Comparison of ENCODE assay signal across 5 worm cellular contexts in the genomic region with DNA sequence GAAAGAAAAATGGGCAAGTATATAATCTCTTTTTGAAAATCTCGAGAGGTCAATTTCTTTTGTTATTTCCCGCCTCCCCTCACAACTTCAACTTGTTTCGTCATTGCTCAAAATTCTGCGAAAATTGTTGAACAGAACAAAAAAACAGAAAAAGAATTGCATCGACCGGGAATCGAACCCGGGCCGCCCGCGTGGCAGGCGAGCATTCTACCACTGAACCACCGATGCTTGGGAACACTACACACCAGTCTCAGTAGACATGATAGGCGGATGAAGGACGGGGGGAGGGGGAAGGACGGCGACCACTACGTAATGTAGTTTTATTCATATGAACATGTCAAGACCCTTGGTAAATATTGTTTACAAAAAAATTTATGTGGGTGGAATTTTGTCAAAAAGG.
TF ChIP-seq lines count a peak whose summit lies in the region.

No protein-coding gene starts in this region.

TF ChIP-seq in whole organism, L1 larva, 84 proteins besides CTCF, POLR2A, EP300 and RAD21 (continues in another document):
- TF ChIP-seq nhr-47 (tag; optimal IDR thresholded peaks at IDR 0.05; lab: Kevin White, UChicago) (peak; percentile 86), ztf-4 (tag; optimal IDR thresholded peaks at IDR 0.05; lab: Kevin White, UChicago) (no peak), C04F5.9 (tag; optimal IDR thresholded peaks at IDR 0.05; lab: Kevin White, UChicago) (no peak), zag-1 (tag; optimal IDR thresholded peaks at IDR 0.05; lab: Kevin White, UChicago) (no peak), nhr-237 (tag; optimal IDR thresholded peaks at IDR 0.05; lab: Kevin White, UChicago) (no peak), lir-3 (tag; optimal IDR thresholded peaks at IDR 0.05; lab: Kevin White, UChicago; ENCODE audit: poor library complexity) (peak; percentile 30), nhr-20 (tag; optimal IDR thresholded peaks at IDR 0.05; lab: Kevin White, UChicago) (peak; percentile 83), dsc-1 (tag; optimal IDR thresholded peaks at IDR 0.05; lab: Kevin White, UChicago) (peak; percentile 76), aha-1 (tag; optimal IDR thresholded peaks at IDR 0.05; lab: Kevin White, UChicago) (no peak), F16B12.6 (tag; optimal IDR thresholded peaks at IDR 0.05; lab: Kevin White, UChicago) (no peak), nhr-90 (tag; optimal IDR thresholded peaks at IDR 0.05; lab: Kevin White, UChicago; ENCODE audit: poor library complexity) (peak; percentile 80), C34B4.2 (tag; optimal IDR thresholded peaks at IDR 0.05; lab: Kevin White, UChicago) (no peak), fkh-4 (tag; optimal IDR thresholded peaks at IDR 0.05; lab: Kevin White, UChicago; ENCODE audit: borderline replicate concordance) (no peak), pax-3 (tag; optimal IDR thresholded peaks at IDR 0.05; lab: Kevin White, UChicago) (peak; percentile 64), aly-2 (tag; optimal IDR thresholded peaks at IDR 0.05; lab: Kevin White, UChicago) (no peak), lin-39 (tag; optimal IDR thresholded peaks at IDR 0.05; lab: Kevin White, UChicago) (no peak), sox-4 (tag; optimal IDR thresholded peaks at IDR 0.05; lab: Kevin White, UChicago) (peak; percentile 36)

TF ChIP-seq in whole organism, L3 larva, 47 proteins besides CTCF, POLR2A, EP300 and RAD21 (continues in another document):
- TF ChIP-seq lin-15B (tag; optimal IDR thresholded peaks at IDR 0.05; lab: Kevin White, UChicago) (no peak), fkh-10 (GFP tag; optimal IDR thresholded peaks at IDR 0.05; lab: Kevin White, UChicago) (no peak), zag-1 (tag; optimal IDR thresholded peaks at IDR 0.05; lab: Kevin White, UChicago) (no peak), ceh-16 (tag; optimal IDR thresholded peaks at IDR 0.05; lab: Kevin White, UChicago) (no peak), mdl-1 (tag; optimal IDR thresholded peaks at IDR 0.05; lab: Kevin White, UChicago) (no peak), elt-1 (tag; optimal IDR thresholded peaks at IDR 0.05; lab: Kevin White, UChicago) (no peak), unc-62 (GFP tag; optimal IDR thresholded peaks at IDR 0.05; lab: Kevin White, UChicago) (no peak), nhr-28 (tag; optimal IDR thresholded peaks at IDR 0.05; lab: Kevin White, UChicago) (no peak), egl-27 (tag; optimal IDR thresholded peaks at IDR 0.05; lab: Kevin White, UChicago) (no peak), eor-1 (tag; optimal IDR thresholded peaks at IDR 0.05; lab: Kevin White, UChicago) (no peak), nhr-67 (tag; optimal IDR thresholded peaks at IDR 0.05; lab: Kevin White, UChicago) (no peak), nhr-23 (tag; optimal IDR thresholded peaks at IDR 0.05; lab: Kevin White, UChicago) (peak; percentile 48), nhr-43 (tag; optimal IDR thresholded peaks at IDR 0.05; lab: Kevin White, UChicago; ENCODE audit: poor library complexity, severe bottlenecking) (peak; percentile 49), unc-39 (tag; optimal IDR thresholded peaks at IDR 0.05; lab: Kevin White, UChicago) (no peak), ama-1 (optimal IDR thresholded peaks at IDR 0.05; lab: Kevin White, UChicago) (peak; percentile 53), fos-1 (tag; optimal IDR thresholded peaks at IDR 0.05; lab: Kevin White, UChicago) (no peak), nhr-76 (tag; optimal IDR thresholded peaks at IDR 0.05; lab: Kevin White, UChicago) (no peak), nfya-1 (tag; optimal IDR thresholded peaks at IDR 0.05; lab: Kevin White, UChicago; ENCODE audit: insufficient read depth) (peak; percentile 62)

TF ChIP-seq in whole organism, early embryonic, 17 proteins besides CTCF, POLR2A, EP300 and RAD21:
- TF ChIP-seq B0310.2 (tag; optimal IDR thresholded peaks at IDR 0.05; lab: Kevin White, UChicago) (peak; percentile 93), tbx-37 (GFP tag; conservative IDR thresholded peaks at IDR 0.05; lab: Robert Waterston, UW) (peak; percentile 95), hmg-4 (GFP tag; optimal IDR thresholded peaks at IDR 0.05; lab: Kevin White, UChicago) (peak; percentile 99), sea-1 (GFP tag; conservative IDR thresholded peaks at IDR 0.05; lab: Robert Waterston, UW) (peak; percentile 98), aly-1 (tag; optimal IDR thresholded peaks at IDR 0.05; lab: Kevin White, UChicago) (peak; percentile 96), ceh-13 (GFP tag; optimal IDR thresholded peaks at IDR 0.05; lab: Kevin White, UChicago) (peak; percentile 97), F13C5.2 (tag; optimal IDR thresholded peaks at IDR 0.05; lab: Kevin White, UChicago) (peak; percentile 93), pes-1 (GFP tag; IDR thresholded peaks at IDR 0.05; lab: Robert Waterston, UW) (peak; percentile 98), ets-7 (tag; optimal IDR thresholded peaks at IDR 0.05; lab: Kevin White, UChicago) (peak; percentile 92), tra-4 (tag; optimal IDR thresholded peaks at IDR 0.05; lab: Kevin White, UChicago) (peak; percentile 89), hnd-1 (tag; optimal IDR thresholded peaks at IDR 0.05; lab: Kevin White, UChicago) (peak; percentile 74), flt-1 (GFP tag; IDR thresholded peaks at IDR 0.05; lab: Robert Waterston, UW) (peak; percentile 99), ceh-36 (tag; optimal IDR thresholded peaks at IDR 0.05; lab: Kevin White, UChicago) (peak; percentile 96), scrt-1 (GFP tag; IDR thresholded peaks at IDR 0.05; lab: Robert Waterston, UW) (peak; percentile 98), tbx-11 (GFP tag; IDR thresholded peaks at IDR 0.05; lab: Robert Waterston, UW) (peak; percentile 98), ama-1 (optimal IDR thresholded peaks at IDR 0.05; lab: Kevin White, UChicago) (no peak), hmbx-1 (tag; optimal IDR thresholded peaks at IDR 0.05; lab: Kevin White, UChicago) (peak; percentile 86)

TF ChIP-seq in whole organism, midembryonic, 9 proteins besides CTCF, POLR2A, EP300 and RAD21:
- TF ChIP-seq tab-1 (GFP tag; IDR thresholded peaks at IDR 0.05; lab: Robert Waterston, UW) (peak; percentile 99), ztf-29 (GFP tag; IDR thresholded peaks at IDR 0.05; lab: Robert Waterston, UW) (peak; percentile 94), ref-1 (GFP tag; conservative IDR thresholded peaks at IDR 0.05; lab: Robert Waterston, UW) (peak; percentile 97), ztf-23 (GFP tag; IDR thresholded peaks at IDR 0.05; lab: Robert Waterston, UW) (peak; percentile 96), klf-2 (GFP tag; conservative IDR thresholded peaks at IDR 0.05; lab: Robert Waterston, UW) (peak; percentile 97), T22C8.4 (GFP tag; IDR thresholded peaks at IDR 0.05; lab: Robert Waterston, UW) (peak; percentile 97), flt-1 (GFP tag; IDR thresholded peaks at IDR 0.05; lab: Robert Waterston, UW) (peak; percentile 99), med-1 (GFP tag; optimal IDR thresholded peaks at IDR 0.05; lab: Kevin White, UChicago; ENCODE audit: insufficient read depth) (peak; percentile 75), cog-1 (tag; optimal IDR thresholded peaks at IDR 0.05; lab: Kevin White, UChicago) (peak; percentile 56)

TF ChIP-seq in whole organism, young adult, 124 proteins besides CTCF, POLR2A, EP300 and RAD21 (continues in another document):
- TF ChIP-seq tbp1 (GFP tag; optimal IDR thresholded peaks at IDR 0.05; lab: Kevin White, UChicago), result peak; percentile 99
- peak; percentile 52 for TF ChIP-seq T07F8.4 (tag; optimal IDR thresholded peaks at IDR 0.05; lab: Kevin White, UChicago)
- peak; percentile 45; the same call in 1 of the 2 replicates for TF ChIP-seq ekl-4 (GFP tag; IDR thresholded peaks at IDR 0.05; lab: Robert Waterston, UW)
- peak; percentile 67 for TF ChIP-seq ceh-79 (tag; optimal IDR thresholded peaks at IDR 0.05; lab: Kevin White, UChicago)
- no peak for TF ChIP-seq B0035.1 (tag; optimal IDR thresholded peaks at IDR 0.05; lab: Kevin White, UChicago)
- TF ChIP-seq bed-1 (GFP tag; IDR thresholded peaks at IDR 0.05; lab: Robert Waterston, UW), result no peak
- peak; percentile 90 for TF ChIP-seq chd-7 (tag; optimal IDR thresholded peaks at IDR 0.05; lab: Kevin White, UChicago)
- no peak for TF ChIP-seq efl-1 (GFP tag; optimal IDR thresholded peaks at IDR 0.05; lab: Kevin White, UChicago)
- peak; percentile 81 for TF ChIP-seq somi-1 (GFP tag; optimal IDR thresholded peaks at IDR 0.05; lab: Kevin White, UChicago)
- TF ChIP-seq zim-3 (tag; optimal IDR thresholded peaks at IDR 0.05; lab: Kevin White, UChicago), result peak; percentile 86
- no peak for TF ChIP-seq lin-54 (GFP tag; optimal IDR thresholded peaks at IDR 0.05; lab: Kevin White, UChicago)
- peak; percentile 82 for TF ChIP-seq Y56A3A.18 (GFP tag; IDR thresholded peaks at IDR 0.05; lab: Robert Waterston, UW)
- TF ChIP-seq akir-1 (GFP tag; optimal IDR thresholded peaks at IDR 0.05; lab: Kevin White, UChicago), result peak; percentile 47
- TF ChIP-seq madf-3 (GFP tag; IDR thresholded peaks at IDR 0.05; lab: Robert Waterston, UW), result peak; percentile 75
- peak; percentile 84 for TF ChIP-seq hmg-1.2 (GFP tag; IDR thresholded peaks at IDR 0.05; lab: Robert Waterston, UW)
- no peak for TF ChIP-seq nfya-1 (tag; optimal IDR thresholded peaks at IDR 0.05; lab: Kevin White, UChicago; ENCODE audit: borderline replicate concordance, insufficient read depth)
- TF ChIP-seq K11D2.4 (GFP tag; IDR thresholded peaks at IDR 0.05; lab: Robert Waterston, UW), result peak; percentile 44; the same call in 1 of the 2 replicates
- TF ChIP-seq K12H6.12 (tag; optimal IDR thresholded peaks at IDR 0.05; lab: Kevin White, UChicago), result peak; percentile 76
- peak; percentile 41 for TF ChIP-seq nhr-80 (tag; optimal IDR thresholded peaks at IDR 0.05; lab: Kevin White, UChicago)
- peak in 1 of 3 experiments; percentile 72 for TF ChIP-seq lin-35 (GFP tag; optimal IDR thresholded peaks at IDR 0.05; lab: Kevin White, UChicago)
- TF ChIP-seq lsl-1 (GFP tag; optimal IDR thresholded peaks at IDR 0.05; lab: Kevin White, UChicago), result no peak
- peak; percentile 48 for TF ChIP-seq tlf-1 (GFP tag; optimal IDR thresholded peaks at IDR 0.05; lab: Kevin White, UChicago)
- no peak for TF ChIP-seq nhr-179 (tag; optimal IDR thresholded peaks at IDR 0.05; lab: Kevin White, UChicago)
- no peak for TF ChIP-seq F55B11.4 (tag; optimal IDR thresholded peaks at IDR 0.05; lab: Kevin White, UChicago; ENCODE audit: borderline replicate concordance, insufficient read depth)
- TF ChIP-seq unc-62 (GFP tag; optimal IDR thresholded peaks at IDR 0.05; lab: Kevin White, UChicago), result no peak
- TF ChIP-seq ama-1 (optimal IDR thresholded peaks at IDR 0.05; lab: Kevin White, UChicago), result no peak
- peak in 1 of 2 experiments; percentile 66 for TF ChIP-seq ama-1 (GFP tag; optimal IDR thresholded peaks at IDR 0.05; lab: Kevin White, UChicago)
- TF ChIP-seq nfya-2 (GFP tag; IDR thresholded peaks at IDR 0.05; lab: Robert Waterston, UW), result no peak
- peak; percentile 65 for TF ChIP-seq snpc-4 (GFP tag; optimal IDR thresholded peaks at IDR 0.05; lab: Kevin White, UChicago)
- peak in 1 of 4 experiments; percentile 79 for TF ChIP-seq snpc-4 (tag; optimal IDR thresholded peaks at IDR 0.05; lab: Kevin White, UChicago)
- peak; percentile 9 to 46 for TF ChIP-seq rec-8 (tag; optimal IDR thresholded peaks at IDR 0.05; lab: Kevin White, UChicago)
- TF ChIP-seq B0336.3 (GFP tag; IDR thresholded peaks at IDR 0.05; lab: Robert Waterston, UW), result no peak
- TF ChIP-seq madf-8 (GFP tag; conservative IDR thresholded peaks at IDR 0.05; lab: Robert Waterston, UW), result no peak

Comparison
In these comparisons a context has a peak if more than half of its experiments do, and no peak if none do; other contexts are left out.
1. Of the 8 proteins assayed by ChIP-seq in both whole organism, young adult and whole organism, L1 larva: peak only in whole organism, young adult: none; only in whole organism, L1 larva: nhr-90; in both: unc-130; in neither: 1; mixed calls (peak in some experiments, not most) for 5.